Fruit fly (Drosophila melanogaster) whole organism, embryonic: ENCODE measurements around the gene Csk.

Source experiments
- Atf6 ChIP-seq: fragments of 200-800 bp; sonication (Bioruptor generic); IDR thresholded peaks from 2 replicates; pipeline ENCODE4 v1.3.6; 2022; ENCODE audit warnings: missing biosample characterization, missing genetic modification characterization
- B-H1 ChIP-seq: fragments of 200-800 bp; sonication (Bioruptor generic); IDR thresholded peaks from 3 replicates; pipeline ENCODE4 v1.3.6; 2022; ENCODE audit warnings: missing biosample characterization, missing genetic modification characterization
- Bdp1 ChIP-seq: fragments of 200-800 bp; sonication (Bioruptor generic); optimal IDR thresholded peaks from 3 replicates; lab custom pipeline; 2016; ENCODE audit warnings: missing biosample characterization, missing genetic modification characterization
- C15 ChIP-seq: fragments of 200-800 bp; sonication (Bioruptor generic); IDR thresholded peaks from 3 replicates; pipeline ENCODE4 v1.3.6; 2022; ENCODE audit warnings: missing biosample characterization, missing genetic modification characterization
- CG10366 ChIP-seq: fragments of 200-800 bp; sonication (Bioruptor generic); IDR thresholded peaks from 2 replicates; pipeline ENCODE4 v1.3.6; 2022; ENCODE audit warnings: missing biosample characterization, missing genetic modification characterization
- CG10543 ChIP-seq: fragments of 200-800 bp; sonication (Bioruptor generic); optimal IDR thresholded peaks from 3 replicates; lab custom pipeline; 2017; ENCODE audit warnings: missing biosample characterization, mild to moderate bottlenecking, missing genetic modification characterization, moderate library complexity
- CG10979 ChIP-seq: fragments of 200-800 bp; sonication (Bioruptor generic); optimal IDR thresholded peaks from 2 replicates; lab custom pipeline; 2018; ENCODE audit warnings: missing biosample characterization, mild to moderate bottlenecking, missing genetic modification characterization, moderate library complexity
- CG12219 ChIP-seq: fragments of 200-800 bp; sonication (Bioruptor generic); optimal IDR thresholded peaks from 3 replicates; lab custom pipeline; 2018; ENCODE audit warnings: missing biosample characterization, mild to moderate bottlenecking, missing genetic modification characterization
- CG12942 ChIP-seq: fragments of 200-800 bp; sonication (Bioruptor generic); optimal IDR thresholded peaks from 3 replicates; lab custom pipeline; 2016; ENCODE audit warnings: missing biosample characterization, missing genetic modification characterization
- CG14050 ChIP-seq: fragments of 200-800 bp; sonication (Bioruptor generic); IDR thresholded peaks from 3 replicates; pipeline ENCODE4 v1.3.6; 2022; ENCODE audit warnings: missing biosample characterization, missing genetic modification characterization
- CG16815 ChIP-seq: fragments of 200-800 bp; sonication (Bioruptor generic); optimal IDR thresholded peaks from 3 replicates; lab custom pipeline; 2017; ENCODE audit warnings: missing biosample characterization, mild to moderate bottlenecking, missing genetic modification characterization
- CG17385 ChIP-seq: fragments of 200-800 bp; sonication (Bioruptor generic); optimal IDR thresholded peaks from 3 replicates; lab custom pipeline; 2018; ENCODE audit warnings: missing biosample characterization, mild to moderate bottlenecking, missing genetic modification characterization
- CG18011 ChIP-seq: fragments of 200-800 bp; sonication (Bioruptor generic); optimal IDR thresholded peaks from 2 replicates; lab custom pipeline; 2017; ENCODE audit warnings: missing biosample characterization, missing genetic modification characterization, mild to moderate bottlenecking, moderate library complexity, missing genotype
- CG31365 ChIP-seq: fragments of 200-800 bp; sonication (Bioruptor generic); optimal IDR thresholded peaks from 2 replicates; lab custom pipeline; 2018; ENCODE audit warnings: missing biosample characterization, mild to moderate bottlenecking, missing genetic modification characterization
- CG31441 ChIP-seq: fragments of 200-800 bp; sonication (Bioruptor generic); IDR thresholded peaks from 2 replicates; pipeline ENCODE4 v1.3.6; 2022; ENCODE audit warnings: missing biosample characterization, missing genetic modification characterization
- CG33213 ChIP-seq: fragments of 200-800 bp; sonication (Bioruptor generic); optimal IDR thresholded peaks from 3 replicates; lab custom pipeline; 2016; ENCODE audit warnings: missing biosample characterization, missing genetic modification characterization
- CG3838 ChIP-seq: fragments of 200-800 bp; sonication (Bioruptor generic); optimal IDR thresholded peaks from 3 replicates; lab custom pipeline; 2016; ENCODE audit warnings: missing biosample characterization, missing genetic modification characterization
- CG6854 ChIP-seq: fragments of 200-800 bp; sonication (Bioruptor generic); optimal IDR thresholded peaks from 3 replicates; lab custom pipeline; 2017; ENCODE audit warnings: missing biosample characterization, mild to moderate bottlenecking, missing genetic modification characterization
- CG8089 ChIP-seq: fragments of 200-800 bp; sonication (Bioruptor generic); optimal IDR thresholded peaks from 3 replicates; lab custom pipeline; 2016; ENCODE audit warnings: missing biosample characterization, missing genetic modification characterization
- CG8281 ChIP-seq: fragments of 200-800 bp; sonication (Bioruptor generic); optimal IDR thresholded peaks from 2 replicates; lab custom pipeline; 2018; ENCODE audit warnings: missing biosample characterization, mild to moderate bottlenecking, missing genetic modification characterization, moderate library complexity
- CG8478 ChIP-seq: fragments of >200 bp; optimal IDR thresholded peaks from 2 replicates; lab custom pipeline; 2018
- CG9876 ChIP-seq: fragments of 200-800 bp; sonication (Bioruptor generic); optimal IDR thresholded peaks from 2 replicates; lab custom pipeline; 2016; ENCODE audit warnings: missing biosample characterization, missing genetic modification characterization
- CG9932 ChIP-seq: fragments of 200-800 bp; sonication (Bioruptor generic); IDR thresholded peaks from 2 replicates; pipeline ENCODE4 v1.3.6; 2022; ENCODE audit warnings: missing biosample characterization, missing genetic modification characterization
- Chrac-16 ChIP-seq: fragments of 200-800 bp; sonication (Bioruptor generic); optimal IDR thresholded peaks from 3 replicates; lab custom pipeline; 2016; ENCODE audit warnings: missing biosample characterization, missing genetic modification characterization
- Dip2 ChIP-seq: fragments of 200-800 bp; sonication (Bioruptor generic); IDR thresholded peaks from 2 replicates; pipeline ENCODE4 v1.3.6; 2022; ENCODE audit warnings: missing biosample characterization, missing genetic modification characterization
- Hmx ChIP-seq: fragments of 200-800 bp; sonication (Bioruptor generic); optimal IDR thresholded peaks from 2 replicates; lab custom pipeline; 2016; ENCODE audit warnings: missing biosample characterization, missing genetic modification characterization
- Mad ChIP-seq: fragments of 200-800 bp; sonication (Bioruptor generic); optimal IDR thresholded peaks from 2 replicates; lab custom pipeline; 2016; ENCODE audit warnings: missing biosample characterization, missing genetic modification characterization
- Optix ChIP-seq: fragments of 200-800 bp; sonication (Bioruptor generic); IDR thresholded peaks from 3 replicates; pipeline ENCODE4 v1.3.6; 2022; ENCODE audit warnings: missing biosample characterization, missing genetic modification characterization
- Side ChIP-seq: fragments of 200-800 bp; sonication (Bioruptor generic); optimal IDR thresholded peaks from 2 replicates; lab custom pipeline; 2016; ENCODE audit warnings: missing biosample characterization, missing genetic modification characterization
- Vsx1 ChIP-seq: fragments of 200-800 bp; sonication (Bioruptor generic); optimal IDR thresholded peaks from 2 replicates; lab custom pipeline; 2017; ENCODE audit warnings: missing biosample characterization, mild to moderate bottlenecking, missing genetic modification characterization, missing genetic modification reagents
- aop ChIP-seq: fragments of 200-800 bp; sonication (Bioruptor generic); IDR thresholded peaks from 2 replicates; pipeline ENCODE4 v1.3.6; 2022; ENCODE audit warnings: missing biosample characterization, missing genetic modification characterization
- ash1 ChIP-seq: fragments of 200-800 bp; sonication (Bioruptor generic); optimal IDR thresholded peaks from 2 replicates; lab custom pipeline; 2018; ENCODE audit warnings: missing biosample characterization, mild to moderate bottlenecking, missing genetic modification characterization
- cad ChIP-seq: fragments of >200 bp; optimal IDR thresholded peaks from 2 replicates; lab custom pipeline; 2017; ENCODE audit warnings: missing biosample characterization, missing genetic modification characterization
- chn ChIP-seq: fragments of 200-800 bp; sonication (Bioruptor generic); optimal IDR thresholded peaks from 2 replicates; lab custom pipeline; 2016; ENCODE audit warnings: missing biosample characterization, missing genetic modification characterization
- crp ChIP-seq, 2 experiments: fragments of 200-800 bp; sonication (Bioruptor generic); optimal IDR thresholded peaks; 2 replicates in 1 of 2; 3 replicates in 1 of 2; lab custom pipeline; 2017; ENCODE audit warnings: missing biosample characterization in 2 of 2, missing genetic modification characterization in 2 of 2, mild to moderate bottlenecking in 1 of 2, moderate library complexity in 1 of 2
- gt ChIP-seq: fragments of 200-800 bp; sonication (Bioruptor generic); IDR thresholded peaks from 2 replicates; pipeline ENCODE4 v1.3.6; 2022; ENCODE audit warnings: missing biosample characterization, missing genetic modification characterization
- h ChIP-seq: fragments of >200 bp; optimal IDR thresholded peaks from 2 replicates; lab custom pipeline; 2017
- jigr1 ChIP-seq: fragments of 200-800 bp; sonication (Bioruptor generic); IDR thresholded peaks from 3 replicates; pipeline ENCODE4 v1.3.6; 2022; ENCODE audit warnings: missing biosample characterization, missing genetic modification characterization
- jing ChIP-seq: fragments of 200-800 bp; sonication (Bioruptor generic); optimal IDR thresholded peaks from 2 replicates; lab custom pipeline; 2018; ENCODE audit warnings: missing biosample characterization, mild to moderate bottlenecking, missing genetic modification characterization
- jumu ChIP-seq: fragments of 200-800 bp; sonication (Bioruptor generic); optimal IDR thresholded peaks from 3 replicates; lab custom pipeline; 2016; ENCODE audit warnings: missing biosample characterization, missing genetic modification characterization
- luna ChIP-seq: fragments of 200-800 bp; sonication (Bioruptor generic); optimal IDR thresholded peaks from 2 replicates; lab custom pipeline; 2016; ENCODE audit warnings: missing biosample characterization, missing genetic modification characterization
- nerfin-1 ChIP-seq: fragments of 200-800 bp; sonication (Bioruptor generic); optimal IDR thresholded peaks from 3 replicates; lab custom pipeline; 2019; ENCODE audit warnings: missing biosample characterization, mild to moderate bottlenecking, missing genetic modification characterization, moderate library complexity
- odd ChIP-seq: fragments of 200-800 bp; sonication (Bioruptor generic); optimal IDR thresholded peaks from 2 replicates; lab custom pipeline; 2017; ENCODE audit warnings: missing biosample characterization, mild to moderate bottlenecking, missing genetic modification characterization
- phol ChIP-seq: fragments of 200-800 bp; sonication (Bioruptor generic); optimal IDR thresholded peaks from 3 replicates; lab custom pipeline; 2018; ENCODE audit warnings: missing biosample characterization, mild to moderate bottlenecking, missing genetic modification characterization, moderate library complexity
- row ChIP-seq: fragments of 200-800 bp; sonication (Bioruptor generic); IDR thresholded peaks from 3 replicates; pipeline ENCODE4 v1.3.6; 2022; ENCODE audit warnings: missing biosample characterization, missing genetic modification characterization
- sc ChIP-seq, 3 experiments: fragments of >200 bp in 2 of 3; fragments of 200-800 bp in 1 of 3; sonication (Bioruptor generic) in 1 of 3; optimal IDR thresholded peaks; 2 replicates in 2 of 3; 3 replicates in 1 of 3; lab custom pipeline; 2017; ENCODE audit warnings: mild to moderate bottlenecking in 1 of 3, missing biosample characterization in 1 of 3, missing genetic modification characterization in 1 of 3, missing genetic modification reagents in 1 of 3
- sna ChIP-seq: fragments of 200-800 bp; sonication (Bioruptor generic); IDR thresholded peaks from 2 replicates; pipeline ENCODE4 v1.3.6; 2022; ENCODE audit warnings: missing biosample characterization, missing genetic modification characterization; ENCODE audit not compliant: partially characterized antibody
- stc ChIP-seq: fragments of 200-800 bp; sonication (Bioruptor generic); IDR thresholded peaks from 2 replicates; pipeline ENCODE4 v1.3.6; 2022; ENCODE audit warnings: missing biosample characterization, missing genetic modification characterization
- trem ChIP-seq: fragments of 200-800 bp; optimal IDR thresholded peaks from 3 replicates; lab custom pipeline; 2019; ENCODE audit warnings: missing biosample characterization, mild to moderate bottlenecking, missing genetic modification characterization, moderate library complexity
- trh ChIP-seq: fragments of 200-800 bp; sonication (Bioruptor generic); optimal IDR thresholded peaks from 2 replicates; lab custom pipeline; 2016; ENCODE audit warnings: missing biosample characterization, missing genetic modification characterization
- wor ChIP-seq: fragments of 200-800 bp; sonication (Bioruptor generic); IDR thresholded peaks from 2 replicates; pipeline ENCODE4 v1.3.6; 2022; ENCODE audit warnings: missing biosample characterization, missing genetic modification characterization
- zfh2 ChIP-seq: fragments of 200-800 bp; sonication (Bioruptor generic); optimal IDR thresholded peaks from 2 replicates; lab custom pipeline; 2016; ENCODE audit warnings: missing biosample characterization, missing genetic modification characterization

The Csk gene

DNA sequence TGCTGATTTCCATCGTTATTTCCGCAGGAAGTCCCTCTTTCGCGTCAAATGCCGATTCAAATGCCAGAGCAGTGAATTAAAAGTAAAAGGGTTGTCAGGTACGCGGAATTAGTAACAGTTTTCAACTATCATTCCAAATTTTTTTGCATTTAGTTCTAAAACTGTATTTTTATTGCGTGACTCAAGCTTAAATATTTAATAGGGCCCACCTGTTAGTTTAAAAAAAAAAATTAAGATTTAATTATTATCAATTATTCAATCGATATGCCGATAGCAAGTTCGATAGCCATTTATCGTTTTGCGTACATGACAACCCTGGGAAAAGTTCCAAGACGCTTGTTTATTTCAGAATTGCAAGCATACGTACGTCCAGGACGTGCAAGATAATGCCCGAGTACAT, 27.5 kb downstream of the Csk start, which contains the start of gene CG14711 (continued):
- TF ChIP-seq Vsx1 (GFP tag; lab: Kevin White, UChicago) = no peak
- TF ChIP-seq aop (GFP tag; lab: Robert Waterston, UW) = no peak
- no peak for TF ChIP-seq sc (optimal IDR thresholded peaks at IDR 0.05; lab: Kevin White, UChicago)
- peak; percentile 24 for TF ChIP-seq sc (GFP tag; optimal IDR thresholded peaks at IDR 0.05; lab: Kevin White, UChicago)
- peak; percentile 81 for TF ChIP-seq CG10979 (tag; lab: Kevin White, UChicago)
- TF ChIP-seq CG12942 (GFP tag; lab: Kevin White, UChicago) = peak; percentile 86
- peak; percentile 80 for TF ChIP-seq chn (GFP tag; lab: Kevin White, UChicago)
- TF ChIP-seq zfh2 (GFP tag; lab: Kevin White, UChicago) = peak; percentile 67
- peak; percentile 64 for TF ChIP-seq CG12219 (GFP tag; lab: Kevin White, UChicago)
- TF ChIP-seq CG8089 = peak; percentile 63
- TF ChIP-seq CG17385 = peak; percentile 77
- no peak; the same call in 1 of the 2 replicates for TF ChIP-seq CG31441 (GFP tag; lab: Robert Waterston, UW)
- TF ChIP-seq B-H1 (GFP tag; lab: Robert Waterston, UW) = peak; percentile 67; the same call in 2 of the 3 replicates
- TF ChIP-seq phol (tag; lab: Kevin White, UChicago) = peak; percentile 88
- TF ChIP-seq Mad (GFP tag; lab: Kevin White, UChicago) = peak; percentile 83
- peak; percentile 71 for TF ChIP-seq Bdp1 (GFP tag; lab: Kevin White, UChicago)
- TF ChIP-seq wor (GFP tag; lab: Robert Waterston, UW) = peak; percentile 78
- TF ChIP-seq CG10366 (GFP tag; lab: Robert Waterston, UW) = peak; percentile 80
- TF ChIP-seq CG16815 (GFP tag; lab: Kevin White, UChicago) = peak; percentile 69
- TF ChIP-seq trh = peak; percentile 66
- no peak for TF ChIP-seq jing (GFP tag; lab: Kevin White, UChicago)
- peak; percentile 92 for TF ChIP-seq CG9932
- TF ChIP-seq Hmx (GFP tag; lab: Kevin White, UChicago) = peak; percentile 31
- peak; percentile 77 for TF ChIP-seq stc (GFP tag; lab: Robert Waterston, UW)
- no peak for TF ChIP-seq cad
- TF ChIP-seq Optix (GFP tag; lab: Robert Waterston, UW) = peak; percentile 53; the same call in 1 of the 3 replicates
- no peak for TF ChIP-seq ash1 (GFP tag; lab: Kevin White, UChicago)
- TF ChIP-seq CG33213 = peak; percentile 54
- TF ChIP-seq Dip2 = no peak
- peak; percentile 90 for TF ChIP-seq Atf6 (GFP tag; lab: Robert Waterston, UW)
- peak; percentile 96 for TF ChIP-seq row (GFP tag; lab: Robert Waterston, UW)
- TF ChIP-seq CG8281 (tag; lab: Kevin White, UChicago) = no peak
- TF ChIP-seq luna = no peak
- no peak for TF ChIP-seq h
- peak; percentile 82; the same call in 2 of the 3 replicates for TF ChIP-seq C15 (GFP tag; lab: Robert Waterston, UW)
- peak; percentile 86 for TF ChIP-seq trem (tag; lab: Kevin White, UChicago)
- no peak for TF ChIP-seq CG8478 (lab: Kevin White, UChicago)
- no peak for TF ChIP-seq jigr1 (GFP tag; lab: Robert Waterston, UW)
- peak; percentile 44; the same call in 1 of the 2 replicates for TF ChIP-seq gt (GFP tag; lab: Robert Waterston, UW)
- peak; percentile 54 for TF ChIP-seq CG9876 (GFP tag; lab: Kevin White, UChicago)
- TF ChIP-seq CG18011 (GFP tag; lab: Kevin White, UChicago) = peak; percentile 73
- peak; percentile 92 for TF ChIP-seq nerfin-1
- peak; percentile 81 for TF ChIP-seq CG10543 (GFP tag; lab: Kevin White, UChicago)
- peak; percentile 58 for TF ChIP-seq jumu (GFP tag; lab: Kevin White, UChicago)
- TF ChIP-seq CG14050 (GFP tag; lab: Robert Waterston, UW) = peak; percentile 75
- TF ChIP-seq Side (GFP tag; lab: Kevin White, UChicago) = peak; percentile 45
- TF ChIP-seq Chrac-16 (GFP tag; lab: Kevin White, UChicago) = peak; percentile 86
- peak; percentile 86; the same call in 1 of the 2 replicates for TF ChIP-seq sna
- peak in 1 of 2 experiments; percentile 52 for TF ChIP-seq crp (GFP tag; optimal IDR thresholded peaks at IDR 0.05; lab: Kevin White, UChicago)
- no peak for TF ChIP-seq CG31365 (tag; lab: Kevin White, UChicago)
- peak; percentile 67 for TF ChIP-seq CG3838 (GFP tag; lab: Kevin White, UChicago)
- no peak for TF ChIP-seq odd (GFP tag; lab: Kevin White, UChicago)
- TF ChIP-seq CG6854 (GFP tag; lab: Kevin White, UChicago) = peak; percentile 60
